Worm (Caenorhabditis elegans): ENCODE results near the gene dre-1.

DNA sequence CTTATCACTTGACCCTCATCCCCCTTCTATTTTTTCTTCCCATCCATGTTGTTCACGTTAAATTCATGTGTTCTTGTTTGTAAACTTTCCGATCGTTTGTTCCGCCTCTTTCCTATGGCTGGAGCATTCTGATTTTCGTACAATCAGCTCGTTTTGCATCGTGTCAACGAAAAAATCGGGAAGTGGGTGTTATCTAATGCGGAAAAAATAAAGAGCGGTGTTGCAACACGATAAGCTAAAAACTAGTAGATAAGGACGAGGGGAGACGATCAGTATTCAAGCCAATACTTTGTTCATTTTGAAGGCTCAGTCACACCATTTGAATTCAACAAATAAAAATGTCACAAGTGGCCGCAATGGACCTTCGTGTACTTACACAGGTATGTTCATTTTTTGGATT lies 21.5 kb downstream of the dre-1 start, which contains the start of gene acs-1:
- TF ChIP-seq W03F9.2 (tag; optimal IDR thresholded peaks at IDR 0.05): no peak
- TF ChIP-seq him-1 (tag; optimal IDR thresholded peaks at IDR 0.05): no peak
- no peak for TF ChIP-seq dao-5 (tag; optimal IDR thresholded peaks at IDR 0.05)
